Fruit fly (Drosophila melanogaster): ENCODE measurements around the gene yellow-c.
A peak's percentile ranks its signal among the peaks of the same experiment; 100 is the strongest.

yellow-c gene

dm6 chr2L:14995594-14996463, 39.4 kb upstream of the yellow-c start (continued):
- TF ChIP-seq cwo (GFP tag; optimal IDR thresholded peaks at IDR 0.05) (peak; percentile 87), dysf (GFP tag; IDR thresholded peaks at IDR 0.05) (peak; percentile 91), fu2 (GFP tag; optimal IDR thresholded peaks at IDR 0.05) (no peak), al (GFP tag; IDR thresholded peaks at IDR 0.05) (peak; percentile 84), Myb (GFP tag; optimal IDR thresholded peaks at IDR 0.05) (no peak), CG4617 (GFP tag; optimal IDR thresholded peaks at IDR 0.05; ENCODE audit: borderline replicate concordance) (peak; percentile 48), Ssrp (tag; optimal IDR thresholded peaks at IDR 0.05) (peak; percentile 96), Xrp1 (GFP tag; IDR thresholded peaks at IDR 0.05) (peak; percentile 96), sna (GFP tag; IDR thresholded peaks at IDR 0.05; ENCODE audit: partially characterized antibody) (peak; percentile 56), Hmx (GFP tag; optimal IDR thresholded peaks at IDR 0.05) (no peak), nau (GFP tag; optimal IDR thresholded peaks at IDR 0.05) (peak; percentile 86), CG14710 (tag; optimal IDR thresholded peaks at IDR 0.05) (peak; percentile 88), crp (GFP tag; optimal IDR thresholded peaks at IDR 0.05) (peak in 1 of 2 experiments; percentile 53), CG11085 (GFP tag; IDR thresholded peaks at IDR 0.05) (peak; percentile 73), ATbp (GFP tag; optimal IDR thresholded peaks at IDR 0.05) (peak; percentile 95), CG10267 (tag; optimal IDR thresholded peaks at IDR 0.05) (peak; percentile 86), lbe (GFP tag; optimal IDR thresholded peaks at IDR 0.05) (peak; percentile 82), Antp (GFP tag; optimal IDR thresholded peaks at IDR 0.05) (peak; percentile 16), Dll (GFP tag; IDR thresholded peaks at IDR 0.05; ENCODE audit: partially characterized antibody) (0 out of 4 replicates have a peak, but pooled peaks have one; percentile 28), ranshi (GFP tag; IDR thresholded peaks at IDR 0.05) (peak; percentile 93), YL-1 (GFP tag; optimal IDR thresholded peaks at IDR 0.05) (no peak), az2 (GFP tag; optimal IDR thresholded peaks at IDR 0.05) (peak; percentile 90), abd-A (tag; optimal IDR thresholded peaks at IDR 0.05) (peak; percentile 98), CG15073 (GFP tag; optimal IDR thresholded peaks at IDR 0.05) (peak; percentile 40), Ptx1 (GFP tag; IDR thresholded peaks at IDR 0.05) (peak; percentile 96), dati (GFP tag; IDR thresholded peaks at IDR 0.05) (no peak), crol (GFP tag; IDR thresholded peaks at IDR 0.05) (peak; percentile 78), NFAT (GFP tag; IDR thresholded peaks at IDR 0.05) (0 out of 2 replicates have a peak, but pooled peaks have one; percentile 22), Rfx (GFP tag; IDR thresholded peaks at IDR 0.05) (peak; percentile 78), CG17359 (tag; optimal IDR thresholded peaks at IDR 0.05) (peak; percentile 96), chinmo (GFP tag; IDR thresholded peaks at IDR 0.05; ENCODE audit: partially characterized antibody) (peak; percentile 86; the same call in 1 of the 4 replicates), CG17568 (GFP tag; optimal IDR thresholded peaks at IDR 0.05) (peak; percentile 76), CG31441 (GFP tag; IDR thresholded peaks at IDR 0.05) (peak; percentile 95), CG12071 (GFP tag; optimal IDR thresholded peaks at IDR 0.05) (peak; percentile 59), scrt (GFP tag; optimal IDR thresholded peaks at IDR 0.05) (peak; percentile 96), kah (GFP tag; optimal IDR thresholded peaks at IDR 0.05) (peak; percentile 91), CG18011 (GFP tag; optimal IDR thresholded peaks at IDR 0.05) (peak; percentile 55), grn (GFP tag; optimal IDR thresholded peaks at IDR 0.05) (peak; percentile 0), BEAF-32 (GFP tag; optimal IDR thresholded peaks at IDR 0.05) (no peak), CG17186 (GFP tag; optimal IDR thresholded peaks at IDR 0.05) (peak; percentile 56), CG16815 (GFP tag; optimal IDR thresholded peaks at IDR 0.05) (peak; percentile 66), Hr51 (GFP tag; optimal IDR thresholded peaks at IDR 0.05) (peak; percentile 30 to 96), TFAM (GFP tag; optimal IDR thresholded peaks at IDR 0.05) (peak; percentile 44), CG6683 (GFP tag; optimal IDR thresholded peaks at IDR 0.05) (peak; percentile 84), CG10274 (GFP tag; optimal IDR thresholded peaks at IDR 0.05) (peak; percentile 42), ash1 (GFP tag; optimal IDR thresholded peaks at IDR 0.05) (no peak), phol (tag; optimal IDR thresholded peaks at IDR 0.05) (peak; percentile 95)

Measured in whole organism, embryonic.